Worm (Caenorhabditis elegans) whole organism, mixed stage, embryonic: ENCODE measurements around the gene K08F8.7.

ENCODE experiments used
- bed-3 ChIP-seq: fragments of 200-800 bp; sonication (Bioruptor generic); optimal IDR thresholded peaks from 3 replicates; lab custom pipeline; 2018; ENCODE audit warnings: mild to moderate bottlenecking, missing genetic modification characterization, moderate library complexity, missing compliant biosample characterization
- blmp-1 ChIP-seq: fragments of 150-350 bp; optimal IDR thresholded peaks from 2 replicates; lab custom pipeline; 2014; ENCODE audit warnings: missing biosample characterization, missing genetic modification characterization
- ceh-43 ChIP-seq: fragments of 200-800 bp; sonication (Bioruptor generic); optimal IDR thresholded peaks from 2 replicates; lab custom pipeline; 2018; ENCODE audit warnings: mild to moderate bottlenecking, missing genetic modification characterization, moderate library complexity, missing compliant biosample characterization
- ceh-83 ChIP-seq: fragments of 200-800 bp; sonication (Bioruptor generic); optimal IDR thresholded peaks from 2 replicates; lab custom pipeline; 2018; ENCODE audit warnings: mild to moderate bottlenecking, missing genetic modification characterization, missing compliant biosample characterization
- drap-1 ChIP-seq: fragments of 200-800 bp; sonication (Bioruptor generic); optimal IDR thresholded peaks from 3 replicates; lab custom pipeline; 2018; ENCODE audit warnings: mild to moderate bottlenecking, missing genetic modification characterization, missing compliant biosample characterization
- elt-1 ChIP-seq: sonication (generic microtip); optimal IDR thresholded peaks from 2 replicates; lab custom pipeline; 2017; ENCODE audit warnings: missing genetic modification characterization, mild to moderate bottlenecking, missing compliant biosample characterization, antibody characterized with exemption, moderate library complexity, borderline replicate concordance; ENCODE audit not compliant: insufficient read depth
- elt-3 ChIP-seq: fragments of 150-350 bp; optimal IDR thresholded peaks from 2 replicates; lab custom pipeline; 2014; ENCODE audit warnings: missing biosample characterization, missing genetic modification characterization
- flh-1 ChIP-seq: fragments of 200-800 bp; sonication (Bioruptor generic); optimal IDR thresholded peaks from 2 replicates; lab custom pipeline; 2018; ENCODE audit warnings: mild to moderate bottlenecking, missing genetic modification characterization, moderate library complexity, missing compliant biosample characterization
- hlh-1 ChIP-seq: fragments of 150-350 bp; optimal IDR thresholded peaks from 2 replicates; lab custom pipeline; 2014; ENCODE audit warnings: missing biosample characterization, missing genetic modification reagents, missing genetic modification characterization
- lin-13 ChIP-seq: fragments of 150-350 bp; optimal IDR thresholded peaks from 2 replicates; lab custom pipeline; 2014; ENCODE audit warnings: missing biosample characterization, missing genetic modification characterization
- lin-32 ChIP-seq: fragments of 200-800 bp; sonication (Bioruptor generic); optimal IDR thresholded peaks from 2 replicates; lab custom pipeline; 2018; ENCODE audit warnings: mild to moderate bottlenecking, missing genetic modification characterization, missing compliant biosample characterization
- lsy-2 ChIP-seq: fragments of 150-350 bp; optimal IDR thresholded peaks from 2 replicates; lab custom pipeline; 2014; ENCODE audit warnings: missing biosample characterization, missing genetic modification characterization
- mab-5 ChIP-seq: fragments of 150-350 bp; optimal IDR thresholded peaks from 2 replicates; lab custom pipeline; 2014; ENCODE audit warnings: missing biosample characterization, missing genetic modification characterization
- mep-1 ChIP-seq: fragments of 150-350 bp; optimal IDR thresholded peaks from 2 replicates; lab custom pipeline; 2017; ENCODE audit warnings: missing biosample characterization, missing genetic modification reagents, missing genetic modification characterization, inconsistent platforms
- nhr-12 ChIP-seq: fragments of 150-350 bp; optimal IDR thresholded peaks from 2 replicates; lab custom pipeline; 2014; ENCODE audit warnings: missing biosample characterization, missing genetic modification characterization
- nhr-2 ChIP-seq: fragments of 150-350 bp; optimal IDR thresholded peaks from 2 replicates; lab custom pipeline; 2014; ENCODE audit warnings: missing biosample characterization, missing genetic modification characterization
- nhr-237 ChIP-seq: fragments of 150-350 bp; optimal IDR thresholded peaks from 2 replicates; lab custom pipeline; 2014; ENCODE audit warnings: missing biosample characterization, missing genetic modification characterization
- nhr-28 ChIP-seq: fragments of 150-350 bp; optimal IDR thresholded peaks from 2 replicates; lab custom pipeline; 2014; ENCODE audit warnings: missing biosample characterization, missing genetic modification characterization
- nhr-76 ChIP-seq: sonication (generic microtip); optimal IDR thresholded peaks from 2 replicates; lab custom pipeline; 2017; ENCODE audit warnings: missing biosample characterization, missing genetic modification characterization
- pha-4 ChIP-seq: fragments of 150-350 bp; optimal IDR thresholded peaks from 2 replicates; lab custom pipeline; 2018; ENCODE audit warnings: missing biosample characterization, missing genetic modification reagents, missing genetic modification characterization
- sem-2 ChIP-seq: fragments of 200-800 bp; sonication (Bioruptor generic); optimal IDR thresholded peaks from 2 replicates; lab custom pipeline; 2018; ENCODE audit warnings: mild to moderate bottlenecking, missing genetic modification characterization, missing compliant biosample characterization
- snpc-4 ChIP-seq: fragments of 150-350 bp; optimal IDR thresholded peaks from 2 replicates; lab custom pipeline; 2014; ENCODE audit warnings: missing biosample characterization, missing genetic modification characterization
- sptf-1 ChIP-seq: sonication (generic microtip); optimal IDR thresholded peaks from 2 replicates; lab custom pipeline; 2017; ENCODE audit warnings: mild to moderate bottlenecking, missing genetic modification characterization, moderate library complexity, missing compliant biosample characterization
- tbx-8 ChIP-seq: fragments of 200-800 bp; sonication (Bioruptor generic); optimal IDR thresholded peaks from 2 replicates; lab custom pipeline; 2018; ENCODE audit warnings: mild to moderate bottlenecking, missing genetic modification characterization, moderate library complexity, missing compliant biosample characterization
- unc-120 ChIP-seq: sonication (generic microtip); optimal IDR thresholded peaks from 2 replicates; lab custom pipeline; 2017; ENCODE audit warnings: missing genetic modification characterization, missing compliant biosample characterization; ENCODE audit not compliant: poor library complexity, severe bottlenecking
- unc-39 ChIP-seq: fragments of 150-350 bp; optimal IDR thresholded peaks from 2 replicates; lab custom pipeline; 2014; ENCODE audit warnings: missing biosample characterization, missing genetic modification characterization
- zip-8 ChIP-seq: fragments of 150-350 bp; optimal IDR thresholded peaks from 2 replicates; lab custom pipeline; 2014; ENCODE audit warnings: missing biosample characterization, missing genetic modification characterization

K08F8.7 gene

ce11 chrII:8737456-8737855 is 17.7 kb downstream of the K08F8.7 start, which contains the start of gene idpb-4:
Gene idpb-4, minus strand, starts transcription at chrII:8737556.
- peak; percentile 72 for TF ChIP-seq zip-8 (tag; lab: Kevin White, UChicago)
- TF ChIP-seq mab-5 (tag; lab: Kevin White, UChicago) = no peak

ce11 chrII:8733627-8734026 is 21.5 kb downstream of the K08F8.7 start:
- TF ChIP-seq nhr-12 (no peak), pha-4 (tag; lab: Kevin White, UChicago) (peak; percentile 44), lin-32 (GFP tag; lab: Kevin White, UChicago) (no peak)

DNA sequence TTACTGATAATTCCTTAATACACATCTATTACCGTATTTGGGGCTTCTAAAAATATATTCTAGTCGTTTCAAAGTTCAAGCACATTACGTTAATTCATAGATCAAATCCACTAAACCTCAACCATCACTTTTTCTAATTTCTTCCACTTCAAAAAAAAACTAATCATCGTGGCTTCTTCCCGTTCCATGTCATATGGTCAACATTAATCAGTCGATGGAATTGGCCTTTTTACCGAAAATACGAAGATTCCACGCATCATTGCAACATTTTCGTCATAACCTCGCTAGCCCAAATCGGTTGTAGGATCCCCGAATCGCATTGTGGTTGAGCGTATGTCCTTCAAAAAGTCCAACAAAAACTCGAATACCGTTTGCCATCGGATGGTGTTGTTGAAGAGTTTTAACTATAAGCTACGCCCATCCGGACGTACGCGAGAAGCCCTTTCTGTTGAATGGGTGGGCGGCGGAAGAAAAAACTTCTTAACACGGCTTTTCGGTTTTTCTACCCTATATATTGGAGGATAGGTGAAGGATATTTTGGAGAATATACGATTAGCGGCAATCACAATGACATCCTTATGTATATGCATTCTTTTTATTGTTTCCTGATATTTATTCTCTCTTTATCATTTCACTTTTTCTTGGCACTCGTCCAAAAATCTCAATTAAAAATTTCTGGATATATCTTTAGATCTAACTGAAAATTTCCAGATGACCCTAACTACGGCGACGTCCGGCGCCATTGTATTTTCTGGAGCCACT is 22.6 kb downstream of the K08F8.7 start, which contains the start of gene rol-6:
Gene rol-6 (plus strand): TSS at position 712 of the 762 bp plus-strand sequence.
- TF ChIP-seq pha-4 (tag; lab: Kevin White, UChicago) (peak; percentile 96), ceh-43 (GFP tag; lab: Kevin White, UChicago) (no peak)

DNA sequence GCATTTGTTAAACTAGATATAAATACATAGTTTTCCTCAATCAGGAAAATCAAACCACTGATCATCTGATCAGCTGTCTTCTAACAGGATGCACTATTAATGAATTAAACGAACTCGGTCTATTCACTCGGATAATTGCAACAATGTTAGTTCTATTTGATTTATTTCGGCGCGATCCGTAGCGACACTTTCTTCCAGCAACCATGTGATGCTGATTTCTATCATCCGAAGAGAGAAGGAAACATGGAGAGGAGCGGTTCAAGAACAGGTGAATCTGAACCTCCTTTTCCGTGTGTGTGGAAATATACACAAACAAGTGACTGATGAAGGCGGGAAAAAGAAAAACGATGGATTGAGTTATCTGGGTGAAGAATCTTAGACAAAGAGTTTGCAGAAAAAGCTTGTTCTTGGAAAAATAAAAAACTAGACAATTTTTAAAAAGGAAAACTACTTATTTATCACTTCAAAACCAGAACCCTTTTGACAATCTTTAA is 23.4 kb downstream of the K08F8.7 start:
- TF ChIP-seq hlh-1 (tag; lab: Kevin White, UChicago) (no peak), pha-4 (tag; lab: Kevin White, UChicago) (peak; percentile 96)

ce11 chrII:8730960-8731693 is 24.0 kb downstream of the K08F8.7 start:
- peak; percentile 86 for TF ChIP-seq pha-4 (tag; lab: Kevin White, UChicago)
- no peak for TF ChIP-seq nhr-28 (tag; lab: Kevin White, UChicago)
- TF ChIP-seq nhr-12 = no peak
- TF ChIP-seq blmp-1 (tag; lab: Kevin White, UChicago) = no peak
- no peak for TF ChIP-seq flh-1 (GFP tag; lab: Kevin White, UChicago)
- TF ChIP-seq sptf-1 (tag; lab: Kevin White, UChicago) = no peak
- peak; percentile 83 for TF ChIP-seq zip-8 (tag; lab: Kevin White, UChicago)

DNA sequence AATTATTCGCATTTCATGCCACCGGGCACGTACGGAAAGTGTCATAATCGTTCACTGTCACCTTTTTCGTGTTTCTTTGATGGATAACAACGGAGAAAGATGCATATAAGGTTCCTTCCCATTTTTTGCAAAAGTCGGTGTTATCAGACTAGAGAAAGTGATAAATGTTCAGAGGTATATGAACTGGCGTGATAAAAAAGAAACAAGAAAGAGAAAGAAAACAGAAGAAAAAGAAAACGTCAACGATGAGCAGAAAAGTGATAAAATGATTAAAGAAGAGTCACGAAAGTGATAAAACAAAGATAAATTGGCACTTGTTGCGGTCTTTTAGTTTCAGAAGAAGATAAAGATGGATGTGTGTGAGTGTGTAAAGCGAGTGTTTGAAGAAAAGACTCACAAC is 24.9 kb downstream of the K08F8.7 start:
- TF ChIP-seq nhr-237 (no peak), elt-1 (no peak), blmp-1 (tag; lab: Kevin White, UChicago) (no peak), bed-3 (GFP tag; lab: Kevin White, UChicago) (no peak), nhr-28 (tag; lab: Kevin White, UChicago) (no peak), mep-1 (tag; lab: Kevin White, UChicago) (no peak), sptf-1 (tag; lab: Kevin White, UChicago) (no peak), lsy-2 (tag; lab: Kevin White, UChicago) (no peak), nhr-76 (no peak), ceh-83 (no peak), sem-2 (GFP tag; lab: Kevin White, UChicago) (no peak), tbx-8 (no peak), unc-120 (tag; lab: Kevin White, UChicago) (no peak), drap-1 (GFP tag; lab: Kevin White, UChicago) (no peak)

DNA sequence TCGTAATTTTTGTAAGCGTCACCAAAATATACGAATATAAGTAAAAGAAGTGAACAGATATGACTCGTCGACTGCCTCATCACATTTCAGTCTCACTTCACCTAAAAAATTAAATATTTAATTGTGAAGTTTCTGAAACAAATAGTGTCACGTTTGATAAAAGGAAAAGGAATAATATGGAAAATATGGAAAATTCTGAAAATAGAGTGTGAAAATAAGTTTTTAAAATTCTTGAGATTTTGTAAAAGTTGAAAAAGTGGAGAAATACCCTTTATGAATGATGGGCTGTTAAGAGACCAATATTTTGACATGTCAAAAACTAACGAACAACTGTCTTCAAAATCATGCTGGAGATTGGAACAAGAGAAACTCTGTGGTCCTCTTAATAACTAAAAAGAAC is 28.5 kb downstream of the K08F8.7 start, which contains the start of gene T01B7.9:
Gene T01B7.9 (minus strand): TSS at position 101 of the 400 bp plus-strand sequence.
- TF ChIP-seq elt-1 (no peak), drap-1 (GFP tag; lab: Kevin White, UChicago) (no peak), unc-39 (no peak), nhr-28 (tag; lab: Kevin White, UChicago) (no peak), elt-3 (tag; lab: Kevin White, UChicago) (no peak), snpc-4 (tag; lab: Kevin White, UChicago) (no peak), lsy-2 (tag; lab: Kevin White, UChicago) (no peak), nhr-2 (tag; lab: Kevin White, UChicago) (no peak), tbx-8 (no peak), lin-13 (tag; lab: Kevin White, UChicago) (no peak)
- TF ChIP-seq, all 35 proteins: peak for 0
